Fruit fly (Drosophila melanogaster): ENCODE measurements around the gene CG16888.

DNA sequence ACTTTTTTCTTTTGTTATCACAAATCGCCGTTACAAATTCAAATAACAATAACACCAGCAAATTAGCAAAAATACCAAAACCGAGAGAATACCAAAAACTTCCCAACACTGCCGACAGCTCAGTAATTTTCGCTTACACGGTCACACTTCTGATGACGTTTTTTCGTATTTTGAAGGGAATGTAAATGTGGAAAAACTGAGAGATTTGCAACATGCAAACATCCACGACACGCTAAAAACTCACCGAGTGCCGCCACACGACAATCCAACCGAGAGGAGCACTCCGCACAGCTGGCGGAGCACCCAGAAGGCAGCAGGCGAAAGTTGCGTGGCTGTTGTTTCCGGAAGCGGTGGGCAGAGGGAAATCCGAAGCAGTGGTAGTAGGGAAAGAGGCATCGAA, 19.7 kb downstream of the CG16888 start, which contains the start of gene Sec71:
- TF ChIP-seq h (GFP tag; optimal IDR thresholded peaks at IDR 0.05) = no peak
- TF ChIP-seq psq (GFP tag; optimal IDR thresholded peaks at IDR 0.05) = no peak
- TF ChIP-seq Myc (optimal IDR thresholded peaks at IDR 0.05) = no peak
- TF ChIP-seq lola (GFP tag; optimal IDR thresholded peaks at IDR 0.05) = no peak
- no peak for TF ChIP-seq woc (GFP tag; optimal IDR thresholded peaks at IDR 0.05)

All from whole organism, wandering third instar larva.